Worm (Caenorhabditis elegans) whole organism, mixed stage, embryonic: ENCODE measurements around the gene ncap-1.

Experiments used
- M03D4.4 ChIP-seq: sonication (generic microtip); optimal IDR thresholded peaks from 2 replicates; lab custom pipeline; 2017; ENCODE audit warnings: mild to moderate bottlenecking, missing genetic modification characterization, missing compliant biosample characterization
- bed-3 ChIP-seq: fragments of 200-800 bp; sonication (Bioruptor generic); optimal IDR thresholded peaks from 3 replicates; lab custom pipeline; 2018; ENCODE audit warnings: mild to moderate bottlenecking, missing genetic modification characterization, moderate library complexity, missing compliant biosample characterization
- blmp-1 ChIP-seq: fragments of 150-350 bp; optimal IDR thresholded peaks from 2 replicates; lab custom pipeline; 2014; ENCODE audit warnings: missing biosample characterization, missing genetic modification characterization
- ceh-39 ChIP-seq: fragments of 150-350 bp; optimal IDR thresholded peaks from 2 replicates; lab custom pipeline; 2014; ENCODE audit warnings: missing biosample characterization, missing genetic modification characterization
- ceh-43 ChIP-seq: fragments of 200-800 bp; sonication (Bioruptor generic); optimal IDR thresholded peaks from 2 replicates; lab custom pipeline; 2018; ENCODE audit warnings: mild to moderate bottlenecking, missing genetic modification characterization, moderate library complexity, missing compliant biosample characterization
- ceh-83 ChIP-seq: fragments of 200-800 bp; sonication (Bioruptor generic); optimal IDR thresholded peaks from 2 replicates; lab custom pipeline; 2018; ENCODE audit warnings: mild to moderate bottlenecking, missing genetic modification characterization, missing compliant biosample characterization
- ces-1 ChIP-seq: fragments of 150-350 bp; optimal IDR thresholded peaks from 2 replicates; lab custom pipeline; 2014; ENCODE audit warnings: missing biosample characterization, missing genetic modification reagents, missing genetic modification characterization
- cnd-1 ChIP-seq: fragments of 200-800 bp; sonication (Bioruptor generic); optimal IDR thresholded peaks from 2 replicates; lab custom pipeline; 2018; ENCODE audit warnings: mild to moderate bottlenecking, missing genetic modification characterization, missing compliant biosample characterization
- drap-1 ChIP-seq: fragments of 200-800 bp; sonication (Bioruptor generic); optimal IDR thresholded peaks from 3 replicates; lab custom pipeline; 2018; ENCODE audit warnings: mild to moderate bottlenecking, missing genetic modification characterization, missing compliant biosample characterization
- elt-1 ChIP-seq: sonication (generic microtip); optimal IDR thresholded peaks from 2 replicates; lab custom pipeline; 2017; ENCODE audit warnings: missing genetic modification characterization, mild to moderate bottlenecking, missing compliant biosample characterization, antibody characterized with exemption, moderate library complexity, borderline replicate concordance; ENCODE audit not compliant: insufficient read depth
- elt-3 ChIP-seq: fragments of 150-350 bp; optimal IDR thresholded peaks from 2 replicates; lab custom pipeline; 2014; ENCODE audit warnings: missing biosample characterization, missing genetic modification characterization
- flh-1 ChIP-seq: fragments of 200-800 bp; sonication (Bioruptor generic); optimal IDR thresholded peaks from 2 replicates; lab custom pipeline; 2018; ENCODE audit warnings: mild to moderate bottlenecking, missing genetic modification characterization, moderate library complexity, missing compliant biosample characterization
- ham-2 ChIP-seq: fragments of 200-800 bp; sonication (Bioruptor generic); optimal IDR thresholded peaks from 2 replicates; lab custom pipeline; 2018; ENCODE audit warnings: mild to moderate bottlenecking, missing genetic modification characterization, missing compliant biosample characterization
- hlh-1 ChIP-seq: fragments of 150-350 bp; optimal IDR thresholded peaks from 2 replicates; lab custom pipeline; 2014; ENCODE audit warnings: missing biosample characterization, missing genetic modification reagents, missing genetic modification characterization
- lin-13 ChIP-seq: fragments of 150-350 bp; optimal IDR thresholded peaks from 2 replicates; lab custom pipeline; 2014; ENCODE audit warnings: missing biosample characterization, missing genetic modification characterization
- lin-32 ChIP-seq: fragments of 200-800 bp; sonication (Bioruptor generic); optimal IDR thresholded peaks from 2 replicates; lab custom pipeline; 2018; ENCODE audit warnings: mild to moderate bottlenecking, missing genetic modification characterization, missing compliant biosample characterization
- lsy-2 ChIP-seq: fragments of 150-350 bp; optimal IDR thresholded peaks from 2 replicates; lab custom pipeline; 2014; ENCODE audit warnings: missing biosample characterization, missing genetic modification characterization
- mls-2 ChIP-seq: sonication (generic microtip); optimal IDR thresholded peaks from 2 replicates; lab custom pipeline; 2016; ENCODE audit warnings: mild to moderate bottlenecking, missing genetic modification characterization, moderate library complexity, missing compliant biosample characterization
- nhr-12 ChIP-seq: fragments of 150-350 bp; optimal IDR thresholded peaks from 2 replicates; lab custom pipeline; 2014; ENCODE audit warnings: missing biosample characterization, missing genetic modification characterization
- nhr-237 ChIP-seq: fragments of 150-350 bp; optimal IDR thresholded peaks from 2 replicates; lab custom pipeline; 2014; ENCODE audit warnings: missing biosample characterization, missing genetic modification characterization
- nhr-28 ChIP-seq: fragments of 150-350 bp; optimal IDR thresholded peaks from 2 replicates; lab custom pipeline; 2014; ENCODE audit warnings: missing biosample characterization, missing genetic modification characterization
- sem-2 ChIP-seq: fragments of 200-800 bp; sonication (Bioruptor generic); optimal IDR thresholded peaks from 2 replicates; lab custom pipeline; 2018; ENCODE audit warnings: mild to moderate bottlenecking, missing genetic modification characterization, missing compliant biosample characterization
- snpc-4 ChIP-seq: fragments of 150-350 bp; optimal IDR thresholded peaks from 2 replicates; lab custom pipeline; 2014; ENCODE audit warnings: missing biosample characterization, missing genetic modification characterization
- sptf-1 ChIP-seq: sonication (generic microtip); optimal IDR thresholded peaks from 2 replicates; lab custom pipeline; 2017; ENCODE audit warnings: mild to moderate bottlenecking, missing genetic modification characterization, moderate library complexity, missing compliant biosample characterization
- tbx-8 ChIP-seq: fragments of 200-800 bp; sonication (Bioruptor generic); optimal IDR thresholded peaks from 2 replicates; lab custom pipeline; 2018; ENCODE audit warnings: mild to moderate bottlenecking, missing genetic modification characterization, moderate library complexity, missing compliant biosample characterization
- unc-120 ChIP-seq: sonication (generic microtip); optimal IDR thresholded peaks from 2 replicates; lab custom pipeline; 2017; ENCODE audit warnings: missing genetic modification characterization, missing compliant biosample characterization; ENCODE audit not compliant: poor library complexity, severe bottlenecking
- unc-39 ChIP-seq: fragments of 150-350 bp; optimal IDR thresholded peaks from 2 replicates; lab custom pipeline; 2014; ENCODE audit warnings: missing biosample characterization, missing genetic modification characterization
- unc-62 ChIP-seq: fragments of 150-350 bp; optimal IDR thresholded peaks from 2 replicates; lab custom pipeline; 2014; ENCODE audit warnings: missing biosample characterization, missing genetic modification reagents, missing genetic modification characterization
- zip-8 ChIP-seq: fragments of 150-350 bp; optimal IDR thresholded peaks from 2 replicates; lab custom pipeline; 2014; ENCODE audit warnings: missing biosample characterization, missing genetic modification characterization
- ztf-11 ChIP-seq: fragments of 150-350 bp; optimal IDR thresholded peaks from 2 replicates; lab custom pipeline; 2014; ENCODE audit warnings: missing biosample characterization, missing genetic modification characterization

ncap-1 gene

ce11 chrII:2881088-2881487, 38.0 kb downstream of the ncap-1 start:
- TF ChIP-seq hlh-1 (tag; lab: Kevin White, UChicago) (no peak), sem-2 (GFP tag; lab: Kevin White, UChicago) (no peak), nhr-28 (tag; lab: Kevin White, UChicago) (no peak), mls-2 (tag; lab: Kevin White, UChicago) (no peak), zip-8 (no peak), M03D4.4 (tag; lab: Kevin White, UChicago) (no peak), nhr-12 (tag; lab: Kevin White, UChicago) (no peak), elt-1 (tag; lab: Kevin White, UChicago) (no peak), unc-62 (GFP tag; lab: Kevin White, UChicago) (no peak), ceh-83 (no peak), lsy-2 (tag; lab: Kevin White, UChicago) (no peak), blmp-1 (no peak), flh-1 (GFP tag; lab: Kevin White, UChicago) (no peak)

- TF ChIP-seq ceh-83 (no peak), lin-32 (GFP tag; lab: Kevin White, UChicago) (no peak), nhr-12 (tag; lab: Kevin White, UChicago) (no peak)
- TF ChIP-seq, all 35 proteins: peak for 0
Observed at ce11 chrII:2878909-2879308, 40.2 kb downstream of the ncap-1 start.

- no peak for TF ChIP-seq nhr-28 (tag; lab: Kevin White, UChicago)
- no peak for TF ChIP-seq ceh-43 (GFP tag; lab: Kevin White, UChicago)
- TF ChIP-seq bed-3 = no peak
- TF ChIP-seq sptf-1 (tag; lab: Kevin White, UChicago) = no peak
- no peak for TF ChIP-seq ceh-39 (tag; lab: Kevin White, UChicago)
- TF ChIP-seq snpc-4 (tag; lab: Kevin White, UChicago) = no peak
- no peak for TF ChIP-seq M03D4.4 (tag; lab: Kevin White, UChicago)
- no peak for TF ChIP-seq drap-1 (GFP tag; lab: Kevin White, UChicago)
- no peak for TF ChIP-seq lin-32 (GFP tag; lab: Kevin White, UChicago)
- TF ChIP-seq tbx-8 (GFP tag; lab: Kevin White, UChicago) = no peak
- no peak for TF ChIP-seq unc-39 (tag; lab: Kevin White, UChicago)
- no peak for TF ChIP-seq elt-1 (tag; lab: Kevin White, UChicago)
- TF ChIP-seq, all 35 proteins: peak for 0
Observed at ce11 chrII:2874801-2875200, 44.3 kb downstream of the ncap-1 start, which contains the start of gene Y110A2AL.1. TSS of gene Y110A2AL.1 (plus strand) at chrII:2875101.

ce11 chrII:2871816-2872215, 47.3 kb downstream of the ncap-1 start, which contains the start of gene Y110A2AL.10:
TSS of gene Y110A2AL.10 (minus strand) at chrII:2871916.
- no peak for TF ChIP-seq bed-3
- TF ChIP-seq blmp-1 = no peak
- no peak for TF ChIP-seq mls-2 (tag; lab: Kevin White, UChicago)
- no peak for TF ChIP-seq ces-1 (GFP tag; lab: Kevin White, UChicago)
- TF ChIP-seq elt-3 (tag; lab: Kevin White, UChicago) = no peak
- TF ChIP-seq tbx-8 (GFP tag; lab: Kevin White, UChicago) = no peak
- no peak for TF ChIP-seq flh-1 (GFP tag; lab: Kevin White, UChicago)
- no peak for TF ChIP-seq hlh-1 (tag; lab: Kevin White, UChicago)
- no peak for TF ChIP-seq elt-1 (tag; lab: Kevin White, UChicago)
- TF ChIP-seq M03D4.4 (tag; lab: Kevin White, UChicago) = no peak
- TF ChIP-seq unc-62 (GFP tag; lab: Kevin White, UChicago) = no peak
- no peak for TF ChIP-seq lsy-2 (tag; lab: Kevin White, UChicago)
- no peak for TF ChIP-seq ceh-43 (GFP tag; lab: Kevin White, UChicago)
- TF ChIP-seq nhr-28 (tag; lab: Kevin White, UChicago) = no peak

- TF ChIP-seq ceh-83 = no peak
- no peak for TF ChIP-seq blmp-1
- no peak for TF ChIP-seq lin-32 (GFP tag; lab: Kevin White, UChicago)
- no peak for TF ChIP-seq nhr-237 (tag; lab: Kevin White, UChicago)
- no peak for TF ChIP-seq drap-1 (GFP tag; lab: Kevin White, UChicago)
- TF ChIP-seq flh-1 (GFP tag; lab: Kevin White, UChicago) = no peak
- no peak for TF ChIP-seq mls-2 (tag; lab: Kevin White, UChicago)
- no peak for TF ChIP-seq lin-13 (tag; lab: Kevin White, UChicago)
- no peak for TF ChIP-seq ham-2 (GFP tag; lab: Kevin White, UChicago)
- TF ChIP-seq ztf-11 (tag; lab: Kevin White, UChicago) = no peak
- no peak for TF ChIP-seq elt-1 (tag; lab: Kevin White, UChicago)
- no peak for TF ChIP-seq unc-120 (tag; lab: Kevin White, UChicago)
- no peak for TF ChIP-seq hlh-1 (tag; lab: Kevin White, UChicago)
- TF ChIP-seq cnd-1 (tag; lab: Kevin White, UChicago) = no peak
- no peak for TF ChIP-seq unc-39 (tag; lab: Kevin White, UChicago)
- no peak for TF ChIP-seq zip-8
Observed at ce11 chrII:2867701-2868100, 51.4 kb downstream of the ncap-1 start, which contains the start of gene Y110A2AL.2. TSS of gene Y110A2AL.2 (plus strand) at chrII:2868001.
